Worm (Caenorhabditis elegans): ENCODE results near the gene clik-2.

ce11 chrX:7679835-7680234 lies 9.2 kb downstream of the clik-2 start:
- TF ChIP-seq ets-4 (tag; optimal IDR thresholded peaks at IDR 0.05) (no peak), ama-1 (optimal IDR thresholded peaks at IDR 0.05) (no peak), sdc-2 (tag; optimal IDR thresholded peaks at IDR 0.05) (no peak), pax-1 (tag; optimal IDR thresholded peaks at IDR 0.05) (no peak), pqm-1 (tag; optimal IDR thresholded peaks at IDR 0.05) (no peak), hlh-8 (tag; optimal IDR thresholded peaks at IDR 0.05) (no peak), ref-2 (tag; optimal IDR thresholded peaks at IDR 0.05) (no peak), zip-5 (tag; optimal IDR thresholded peaks at IDR 0.05) (no peak), lin-11 (tag; optimal IDR thresholded peaks at IDR 0.05) (no peak), ceh-30 (tag; optimal IDR thresholded peaks at IDR 0.05) (no peak), hlh-30 (tag; optimal IDR thresholded peaks at IDR 0.05; ENCODE audit: insufficient read depth) (no peak), che-1 (tag; optimal IDR thresholded peaks at IDR 0.05) (no peak), tbx-2 (tag; optimal IDR thresholded peaks at IDR 0.05) (no peak)
